Worm (Caenorhabditis elegans): ENCODE data around the gene aly-1.

- TF ChIP-seq unc-62 (GFP tag; optimal IDR thresholded peaks at IDR 0.05) (no peak), zag-1 (tag; optimal IDR thresholded peaks at IDR 0.05) (no peak), skn-1 (tag; optimal IDR thresholded peaks at IDR 0.05) (no peak), tbx-2 (tag; optimal IDR thresholded peaks at IDR 0.05) (no peak)
These were observed 37.4 kb downstream of the aly-1 start, which contains the start of gene daf-10 for ce11 chrIV:9146111-9146510.
